Worm (Caenorhabditis elegans): ENCODE data around the gene K08E3.2.
A peak's percentile ranks its signal among the peaks of the same experiment; 100 is the strongest.

K08E3.2 gene

DNA sequence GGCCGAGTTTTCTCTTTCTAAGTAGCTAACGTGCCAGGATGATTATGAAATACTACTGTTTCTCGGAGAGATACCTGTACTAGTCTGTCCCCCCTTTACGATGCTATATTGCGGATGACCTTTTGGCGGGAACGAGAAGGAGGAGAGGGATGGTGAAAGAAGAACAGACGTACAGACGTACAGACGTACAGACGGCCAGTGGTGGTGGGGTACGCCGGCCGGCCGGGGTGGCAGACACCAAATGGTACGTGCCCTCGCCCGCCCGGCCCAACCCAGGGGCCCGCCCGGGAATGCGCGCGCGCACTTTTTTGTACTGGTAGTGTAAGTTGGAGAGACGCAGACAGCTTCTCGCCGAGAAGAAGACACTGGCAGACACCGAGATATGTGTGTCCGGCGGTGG is 27.4 kb downstream of the K08E3.2 start (continued):
- TF ChIP-seq rbr-2 (tag; optimal IDR thresholded peaks at IDR 0.05): peak; percentile 9
- TF ChIP-seq cey-2 (tag; optimal IDR thresholded peaks at IDR 0.05; ENCODE audit: borderline replicate concordance, insufficient read depth): no peak
- no peak for TF ChIP-seq Y105C5A.15 (GFP tag; IDR thresholded peaks at IDR 0.05)
- no peak for TF ChIP-seq nhr-42 (GFP tag; IDR thresholded peaks at IDR 0.05)
- peak in 1 of 2 experiments; percentile 54 for TF ChIP-seq hif-1 (tag; optimal IDR thresholded peaks at IDR 0.05)
- peak; percentile 70 for TF ChIP-seq hlh-11 (tag; optimal IDR thresholded peaks at IDR 0.05)
- peak; percentile 25 for TF ChIP-seq spr-1 (tag; optimal IDR thresholded peaks at IDR 0.05)
- TF ChIP-seq arid-1 (GFP tag; conservative IDR thresholded peaks at IDR 0.05): no peak; the same call in 1 of the 2 replicates
- TF ChIP-seq sdz-12 (GFP tag; optimal IDR thresholded peaks at IDR 0.05): peak; percentile 17
- TF ChIP-seq set-16 (GFP tag; IDR thresholded peaks at IDR 0.05): peak; percentile 98
- no peak; the same call in 1 of the 2 replicates for TF ChIP-seq lin-38 (GFP tag; IDR thresholded peaks at IDR 0.05)
- peak; percentile 42 for TF ChIP-seq hlh-30 (tag; optimal IDR thresholded peaks at IDR 0.05; ENCODE audit: insufficient read depth)
- TF ChIP-seq mdt-29 (GFP tag; IDR thresholded peaks at IDR 0.05): 0 out of 2 replicates have a peak, but pooled peaks have one; percentile 12
- 0 out of 2 replicates have a peak, but pooled peaks have one; percentile 34 for TF ChIP-seq ctbp-1 (GFP tag; IDR thresholded peaks at IDR 0.05)
- no peak for TF ChIP-seq tra-1 (GFP tag; IDR thresholded peaks at IDR 0.05)
- TF ChIP-seq aha-1 (tag): peak; percentile 88
- TF ChIP-seq lir-3 (tag; optimal IDR thresholded peaks at IDR 0.05): no peak
- no peak for TF ChIP-seq lin-13 (GFP tag; optimal IDR thresholded peaks at IDR 0.05)
- 0 out of 2 replicates have a peak, but pooled peaks have one; percentile 39 for TF ChIP-seq snpc-1.2 (GFP tag; IDR thresholded peaks at IDR 0.05)

DNA sequence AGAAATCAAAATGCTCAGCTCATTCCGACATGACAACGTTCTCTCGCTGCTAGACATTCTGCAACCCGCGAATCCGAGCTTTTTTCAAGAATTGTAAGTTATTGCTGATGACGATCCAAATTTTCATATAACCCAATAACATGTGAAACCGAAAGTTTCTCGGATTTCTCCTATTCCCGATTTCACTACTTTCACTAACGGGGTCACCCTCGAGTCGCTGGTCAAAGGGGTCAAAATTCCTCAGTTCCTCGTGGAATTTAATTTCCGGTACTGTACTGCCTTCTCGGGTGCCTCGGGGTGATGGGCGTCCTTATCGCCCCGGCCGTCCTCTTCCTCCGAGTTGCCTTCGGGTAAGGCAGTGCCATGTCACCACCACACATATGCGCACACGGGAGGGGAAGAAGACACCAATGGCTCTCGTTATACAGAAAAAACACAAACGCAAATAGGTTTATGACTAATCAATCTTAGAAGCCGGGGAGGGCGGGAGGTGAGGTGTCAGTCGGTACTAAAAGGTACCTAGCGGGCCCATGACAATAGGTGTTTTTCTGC is 28.2 kb downstream of the K08E3.2 start:
- peak in 1 of 2 experiments; percentile 27 for TF ChIP-seq unc-62 (GFP tag; optimal IDR thresholded peaks at IDR 0.05 in 1 of 2)
- no peak for TF ChIP-seq unc-62 (tag; optimal IDR thresholded peaks at IDR 0.05)
- no peak for TF ChIP-seq Y75B8A.6 (GFP tag; IDR thresholded peaks at IDR 0.05)
- TF ChIP-seq rbr-2 (tag; optimal IDR thresholded peaks at IDR 0.05): peak; percentile 4
- peak; percentile 6 for TF ChIP-seq hlh-30 (tag; optimal IDR thresholded peaks at IDR 0.05; ENCODE audit: insufficient read depth)
- TF ChIP-seq nhr-25 (tag; optimal IDR thresholded peaks at IDR 0.05; ENCODE audit: borderline replicate concordance, insufficient read depth): peak; percentile 39
- peak; percentile 39 for TF ChIP-seq nhr-6 (tag; optimal IDR thresholded peaks at IDR 0.05)
- TF ChIP-seq hlh-11 (tag; optimal IDR thresholded peaks at IDR 0.05): peak; percentile 27
- peak in 1 of 2 experiments; percentile 11 for TF ChIP-seq lsy-2 (tag; optimal IDR thresholded peaks at IDR 0.05)
- no peak for TF ChIP-seq nhr-11 (tag; optimal IDR thresholded peaks at IDR 0.05)
- TF ChIP-seq sdz-12 (GFP tag; optimal IDR thresholded peaks at IDR 0.05): peak; percentile 34
- peak; percentile 61 for TF ChIP-seq set-16 (GFP tag; IDR thresholded peaks at IDR 0.05)
- TF ChIP-seq mes-2 (tag; optimal IDR thresholded peaks at IDR 0.05; ENCODE audit: poor library complexity, severe bottlenecking): peak; percentile 47
- TF ChIP-seq cey-2 (tag; optimal IDR thresholded peaks at IDR 0.05; ENCODE audit: borderline replicate concordance, insufficient read depth): no peak
- peak; percentile 32 for TF ChIP-seq nhr-111 (GFP tag; optimal IDR thresholded peaks at IDR 0.05)
- TF ChIP-seq dmd-8 (GFP tag; IDR thresholded peaks at IDR 0.05): no peak

DNA sequence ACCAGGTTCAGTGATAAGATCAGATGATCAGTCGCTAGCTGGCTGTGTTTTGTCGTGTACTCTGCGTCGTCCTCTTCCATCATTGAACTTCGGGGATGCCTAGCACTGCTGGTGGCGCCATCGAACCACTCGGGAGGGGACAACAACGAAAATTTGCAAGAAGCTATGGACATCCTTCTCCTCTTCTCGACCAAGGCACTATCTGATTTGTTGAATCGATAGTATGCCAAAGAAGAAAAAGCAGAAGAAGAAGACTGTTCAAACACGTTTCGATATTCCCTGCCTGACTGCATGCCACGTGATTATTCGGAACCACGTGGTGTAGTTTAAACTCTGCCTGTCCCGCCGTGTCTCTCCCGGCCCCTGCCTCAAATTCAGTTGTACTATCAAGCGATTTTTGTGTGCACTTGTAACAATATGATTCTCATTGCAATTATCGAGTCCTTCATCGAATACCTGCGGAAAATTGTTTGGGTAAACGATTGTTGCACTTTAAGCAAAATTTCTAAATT is 29.2 kb downstream of the K08E3.2 start:
- TF ChIP-seq hlh-30 (tag; optimal IDR thresholded peaks at IDR 0.05; ENCODE audit: insufficient read depth) (peak; percentile 86), hlh-11 (tag; optimal IDR thresholded peaks at IDR 0.05) (peak; percentile 73), cey-2 (tag; optimal IDR thresholded peaks at IDR 0.05; ENCODE audit: borderline replicate concordance, insufficient read depth) (no peak), unc-130 (GFP tag; optimal IDR thresholded peaks at IDR 0.05) (no peak), lim-7 (GFP tag; IDR thresholded peaks at IDR 0.05) (no peak), duxl-1 (tag; optimal IDR thresholded peaks at IDR 0.05; ENCODE audit: poor library complexity) (peak; percentile 47), php-3 (GFP tag; IDR thresholded peaks at IDR 0.05) (no peak), lir-3 (tag; optimal IDR thresholded peaks at IDR 0.05) (no peak), aha-1 (tag) (peak; percentile 97), Y105C5A.15 (GFP tag; IDR thresholded peaks at IDR 0.05) (no peak), tag-97 (GFP tag; IDR thresholded peaks at IDR 0.05) (no peak), nhr-28 (tag; optimal IDR thresholded peaks at IDR 0.05) (peak; percentile 56), mdl-1 (tag; optimal IDR thresholded peaks at IDR 0.05) (peak; percentile 68 to 82), hmg-1.1 (GFP tag; IDR thresholded peaks at IDR 0.05) (no peak), lin-15B (tag; optimal IDR thresholded peaks at IDR 0.05) (no peak), mes-2 (tag; optimal IDR thresholded peaks at IDR 0.05; ENCODE audit: poor library complexity, severe bottlenecking) (peak; percentile 16), hif-1 (tag; optimal IDR thresholded peaks at IDR 0.05) (peak in 1 of 2 experiments; percentile 12), nhr-48 (tag; optimal IDR thresholded peaks at IDR 0.05) (peak; percentile 44), dve-1 (tag; optimal IDR thresholded peaks at IDR 0.05; ENCODE audit: insufficient read depth) (peak; percentile 9), ceh-32 (tag; optimal IDR thresholded peaks at IDR 0.05; ENCODE audit: poor library complexity) (no peak), attf-4 (tag; optimal IDR thresholded peaks at IDR 0.05) (no peak), lin-38 (GFP tag; IDR thresholded peaks at IDR 0.05) (no peak), ceh-20 (GFP tag; IDR thresholded peaks at IDR 0.05) (no peak; the same call in 1 of the 2 replicates), lsy-2 (tag; optimal IDR thresholded peaks at IDR 0.05) (no peak)
